Fruit fly (Drosophila melanogaster) whole organism, prepupa: ENCODE measurements around the gene Prosbeta3.

Experiments used
- Blimp-1 ChIP-seq: fragments of 200-800 bp; sonication (Bioruptor generic); optimal IDR thresholded peaks from 3 replicates; lab custom pipeline; 2017; ENCODE audit warnings: missing biosample characterization, missing genetic modification characterization, mild to moderate bottlenecking, moderate library complexity, missing genetic modification reagents
- CG10669 ChIP-seq: fragments of 200-800 bp; sonication (Bioruptor generic); optimal IDR thresholded peaks from 3 replicates; lab custom pipeline; 2018; ENCODE audit warnings: missing biosample characterization, mild to moderate bottlenecking, missing genetic modification characterization, moderate library complexity
- CG1621 ChIP-seq: fragments of 200-800 bp; sonication (Bioruptor generic); optimal IDR thresholded peaks from 3 replicates; lab custom pipeline; 2018; ENCODE audit warnings: missing biosample characterization, mild to moderate bottlenecking, missing genetic modification characterization
- CG16779 ChIP-seq: fragments of 200-800 bp; sonication (Bioruptor generic); optimal IDR thresholded peaks from 3 replicates; lab custom pipeline; 2017; ENCODE audit warnings: missing biosample characterization, mild to moderate bottlenecking, missing genetic modification characterization
- CG31627 ChIP-seq: fragments of 200-800 bp; sonication (Bioruptor generic); optimal IDR thresholded peaks from 3 replicates; lab custom pipeline; 2016; ENCODE audit warnings: missing biosample characterization, missing genetic modification characterization
- CG32006 ChIP-seq: fragments of 200-800 bp; sonication (Bioruptor generic); optimal IDR thresholded peaks from 3 replicates; lab custom pipeline; 2017; ENCODE audit warnings: missing biosample characterization, mild to moderate bottlenecking, missing genetic modification characterization
- CG34406 ChIP-seq: fragments of 200-800 bp; sonication (Bioruptor generic); optimal IDR thresholded peaks from 3 replicates; lab custom pipeline; 2016; ENCODE audit warnings: missing biosample characterization, missing genetic modification characterization
- CG3919 ChIP-seq: fragments of 200-800 bp; sonication (Bioruptor generic); optimal IDR thresholded peaks from 3 replicates; lab custom pipeline; 2016; ENCODE audit warnings: missing biosample characterization, missing genetic modification characterization
- CG6163 ChIP-seq: fragments of 200-800 bp; sonication (Bioruptor generic); IDR thresholded peaks from 3 replicates; pipeline ENCODE4 v1.3.6; 2022; ENCODE audit warnings: missing biosample characterization, missing genetic modification characterization
- CG6276 ChIP-seq: fragments of 200-800 bp; sonication (Bioruptor generic); optimal IDR thresholded peaks from 2 replicates; lab custom pipeline; 2017; ENCODE audit warnings: missing biosample characterization, mild to moderate bottlenecking, missing genetic modification characterization
- CG6808 ChIP-seq: fragments of 200-800 bp; sonication (Bioruptor generic); optimal IDR thresholded peaks from 3 replicates; lab custom pipeline; 2017; ENCODE audit warnings: missing biosample characterization, missing genetic modification characterization, mild to moderate bottlenecking, moderate library complexity, missing genetic modification reagents
- CG6854 ChIP-seq: fragments of 200-800 bp; sonication (Bioruptor generic); optimal IDR thresholded peaks from 2 replicates; lab custom pipeline; 2017; ENCODE audit warnings: missing biosample characterization, mild to moderate bottlenecking, missing genetic modification characterization
- CG8119 ChIP-seq: fragments of 200-800 bp; sonication (Bioruptor generic); IDR thresholded peaks from 3 replicates; pipeline ENCODE4 v1.3.6; 2022; ENCODE audit warnings: missing biosample characterization, missing genetic modification characterization
- CG8632 ChIP-seq: fragments of 200-800 bp; sonication (Bioruptor generic); optimal IDR thresholded peaks from 3 replicates; lab custom pipeline; 2016; ENCODE audit warnings: missing biosample characterization, missing genetic modification characterization
- Eip75B ChIP-seq: fragments of 200-800 bp; sonication (Bioruptor generic); optimal IDR thresholded peaks from 3 replicates; lab custom pipeline; 2016; ENCODE audit warnings: missing biosample characterization, missing genetic modification characterization
- Eip93F ChIP-seq: fragments of 200-800 bp; sonication (Bioruptor generic); optimal IDR thresholded peaks from 2 replicates; lab custom pipeline; 2016; ENCODE audit warnings: missing biosample characterization, mild to moderate bottlenecking, missing genetic modification characterization
- Ets96B ChIP-seq: fragments of 200-800 bp; optimal IDR thresholded peaks from 2 replicates; lab custom pipeline; 2019; ENCODE audit warnings: missing biosample characterization, mild to moderate bottlenecking, missing genetic modification characterization, moderate library complexity
- Gug ChIP-seq: fragments of 200-800 bp; sonication (Bioruptor generic); IDR thresholded peaks from 2 replicates; pipeline ENCODE4 v1.3.6; 2022; ENCODE audit warnings: missing biosample characterization, missing genetic modification characterization
- Hr38 ChIP-seq: sonication (Bioruptor generic); optimal IDR thresholded peaks from 2 replicates; lab custom pipeline; 2016; ENCODE audit warnings: missing biosample characterization, missing genetic modification characterization
- Hr39 ChIP-seq: fragments of 200-800 bp; sonication (Bioruptor generic); optimal IDR thresholded peaks from 2 replicates; lab custom pipeline; 2016; ENCODE audit warnings: missing biosample characterization, missing genetic modification characterization
- Met ChIP-seq: fragments of 200-800 bp; sonication (Bioruptor generic); optimal IDR thresholded peaks from 3 replicates; lab custom pipeline; 2016; ENCODE audit warnings: missing biosample characterization, missing genetic modification characterization
- Sox102F ChIP-seq: fragments of 200-800 bp; sonication (Bioruptor generic); optimal IDR thresholded peaks from 2 replicates; lab custom pipeline; 2016; ENCODE audit warnings: missing biosample characterization, mild to moderate bottlenecking, missing genetic modification characterization
- Sox14 ChIP-seq: fragments of 200-800 bp; sonication (Bioruptor generic); optimal IDR thresholded peaks from 3 replicates; lab custom pipeline; 2016; ENCODE audit warnings: missing biosample characterization, missing genetic modification characterization
- achi ChIP-seq: fragments of 200-800 bp; sonication (Bioruptor generic); optimal IDR thresholded peaks from 3 replicates; lab custom pipeline; 2016; ENCODE audit warnings: missing biosample characterization, missing genetic modification characterization
- acj6 ChIP-seq: fragments of 200-800 bp; sonication (Bioruptor generic); optimal IDR thresholded peaks from 3 replicates; lab custom pipeline; 2016; ENCODE audit warnings: missing biosample characterization, missing genetic modification characterization
- dsx ChIP-seq: fragments of 200-800 bp; optimal IDR thresholded peaks from 3 replicates; lab custom pipeline; 2019; ENCODE audit warnings: missing biosample characterization, mild to moderate bottlenecking, missing genetic modification characterization, moderate library complexity; ENCODE audit not compliant: poor library complexity, severe bottlenecking
- eg ChIP-seq: fragments of 200-800 bp; sonication (Bioruptor generic); IDR thresholded peaks from 3 replicates; pipeline ENCODE4 v1.3.6; 2022; ENCODE audit warnings: missing biosample characterization, missing genetic modification characterization
- esn ChIP-seq: fragments of 200-800 bp; sonication (Bioruptor generic); optimal IDR thresholded peaks from 2 replicates; lab custom pipeline; 2016; ENCODE audit warnings: missing biosample characterization, mild to moderate bottlenecking, missing genetic modification characterization, moderate library complexity
- fd59A ChIP-seq: fragments of 200-800 bp; sonication (Bioruptor generic); optimal IDR thresholded peaks from 2 replicates; lab custom pipeline; 2017; ENCODE audit warnings: missing biosample characterization, mild to moderate bottlenecking, missing genetic modification characterization, missing genetic modification reagents
- fd85E ChIP-seq: fragments of 200-800 bp; sonication (Bioruptor generic); optimal IDR thresholded peaks from 3 replicates; lab custom pipeline; 2016; ENCODE audit warnings: missing biosample characterization, missing genetic modification characterization
- fkh ChIP-seq: fragments of 200-800 bp; sonication (Bioruptor generic); optimal IDR thresholded peaks from 3 replicates; lab custom pipeline; 2017; ENCODE audit warnings: missing biosample characterization, mild to moderate bottlenecking, missing genetic modification characterization, moderate library complexity
- ss ChIP-seq, 2 experiments: fragments of 200-800 bp; sonication (Bioruptor generic); optimal IDR thresholded peaks; 2 replicates in 1 of 2; 3 replicates in 1 of 2; lab custom pipeline; 2017 to 2018; ENCODE audit warnings: mild to moderate bottlenecking in 2 of 2, missing biosample characterization in 2 of 2, missing genetic modification characterization in 2 of 2, moderate library complexity in 1 of 2

The Prosbeta3 gene

dm6 chr3R:8957739-8958138 lies 48.3 kb downstream of the Prosbeta3 start (continued):
- peak; percentile 34 for TF ChIP-seq Met (GFP tag; lab: Kevin White, UChicago)
- peak; percentile 31 for TF ChIP-seq Sox14 (GFP tag; lab: Kevin White, UChicago)
- no peak for TF ChIP-seq CG6163 (GFP tag; lab: Robert Waterston, UW)
- TF ChIP-seq fd85E: no peak
- TF ChIP-seq CG16779 (tag; lab: Kevin White, UChicago): no peak
- peak; percentile 0 for TF ChIP-seq CG32006
- no peak for TF ChIP-seq CG8119 (GFP tag; lab: Robert Waterston, UW)
- TF ChIP-seq Ets96B (tag; lab: Kevin White, UChicago): peak; percentile 37
- peak; percentile 1 for TF ChIP-seq CG6808
- TF ChIP-seq Gug (GFP tag; lab: Robert Waterston, UW): no peak
- TF ChIP-seq ss (GFP tag; optimal IDR thresholded peaks at IDR 0.05; lab: Kevin White, UChicago): peak in 1 of 2 experiments; percentile 47
- TF ChIP-seq fkh (GFP tag; lab: Kevin White, UChicago): no peak
- peak; percentile 9 for TF ChIP-seq CG10669 (GFP tag; lab: Kevin White, UChicago)
- peak; percentile 3 for TF ChIP-seq CG3919 (GFP tag; lab: Kevin White, UChicago)
- TF ChIP-seq, all 60 proteins: peak for 25

dm6 chr3R:8956333-8956732 lies 49.7 kb downstream of the Prosbeta3 start:
- TF ChIP-seq fd59A (GFP tag; lab: Kevin White, UChicago) (no peak), esn (GFP tag; lab: Kevin White, UChicago) (no peak), CG34406 (no peak), acj6 (GFP tag; lab: Kevin White, UChicago) (no peak), CG32006 (no peak), Hr39 (GFP tag; lab: Kevin White, UChicago) (no peak), Hr38 (GFP tag; lab: Kevin White, UChicago) (no peak), CG16779 (tag; lab: Kevin White, UChicago) (no peak), Eip93F (GFP tag; lab: Kevin White, UChicago) (no peak), Ets96B (tag; lab: Kevin White, UChicago) (no peak), Sox102F (GFP tag; lab: Kevin White, UChicago) (no peak), dsx (GFP tag; lab: Kevin White, UChicago) (no peak), Sox14 (GFP tag; lab: Kevin White, UChicago) (no peak), achi (GFP tag; lab: Kevin White, UChicago) (no peak), CG31627 (no peak), Blimp-1 (no peak)
- TF ChIP-seq, all 60 proteins: peak for 0

DNA sequence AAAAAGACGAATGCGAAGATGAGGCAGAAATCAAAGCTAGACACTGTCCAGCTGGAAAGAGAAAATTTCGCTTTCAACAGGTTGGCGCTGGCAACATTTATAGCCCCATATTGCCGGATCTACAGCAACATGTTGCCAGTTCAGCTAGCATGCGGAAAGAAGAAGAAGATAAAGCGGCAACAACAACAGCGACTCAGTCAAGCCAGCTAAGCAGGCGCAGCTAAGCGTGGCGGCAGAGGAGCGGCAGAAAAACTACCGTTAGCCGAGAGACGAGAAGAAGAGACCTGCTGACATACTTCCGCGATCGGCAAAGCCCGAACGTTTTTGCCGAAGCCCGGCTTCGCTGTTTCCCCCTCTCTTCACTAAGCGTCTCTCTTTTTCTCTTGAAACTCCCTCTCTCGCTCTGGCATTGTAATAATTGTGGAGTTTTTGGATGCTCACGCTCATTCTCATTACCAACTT lies 50.6 kb downstream of the Prosbeta3 start:
- TF ChIP-seq Eip75B (GFP tag; lab: Kevin White, UChicago): peak; percentile 74
- no peak for TF ChIP-seq Sox14 (GFP tag; lab: Kevin White, UChicago)
- TF ChIP-seq eg: peak; percentile 17; the same call in 1 of the 3 replicates
- TF ChIP-seq CG6854: peak; percentile 35
- peak; percentile 33 for TF ChIP-seq Blimp-1
- peak; percentile 5 for TF ChIP-seq dsx (GFP tag; lab: Kevin White, UChicago)
- TF ChIP-seq CG1621 (tag; lab: Kevin White, UChicago): peak; percentile 23
- TF ChIP-seq CG6276: no peak
- TF ChIP-seq fd85E: no peak
- no peak for TF ChIP-seq CG8632 (GFP tag; lab: Kevin White, UChicago)
